Worm (Caenorhabditis elegans): Measurements from ENCODE around the gene C29E4.10.

Gene C29E4.10

DNA sequence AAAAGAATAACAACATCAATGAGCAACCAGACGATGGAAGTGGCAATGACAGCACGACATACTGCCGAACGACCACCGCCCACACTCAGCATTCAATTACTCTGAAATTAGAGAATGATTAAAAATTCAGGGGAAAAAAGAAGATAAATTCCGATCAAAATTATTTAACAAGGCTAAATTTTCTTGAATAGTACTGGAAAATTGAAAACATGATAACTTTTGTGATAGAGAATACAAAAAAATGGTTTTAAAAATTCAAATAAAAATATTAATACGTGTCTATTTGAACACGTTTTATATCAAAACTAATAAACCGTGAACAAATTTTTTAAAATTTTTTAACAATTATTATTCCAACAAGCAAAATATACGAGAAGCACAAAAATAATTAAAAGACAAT, 20.0 kb upstream of the C29E4.10 start, which contains the start of gene gly-3:
TSS of gene gly-3 (minus strand) at position 101 of the 400 bp plus-strand sequence.
- no peak for TF ChIP-seq gei-17 (GFP tag; optimal IDR thresholded peaks at IDR 0.05)

DNA sequence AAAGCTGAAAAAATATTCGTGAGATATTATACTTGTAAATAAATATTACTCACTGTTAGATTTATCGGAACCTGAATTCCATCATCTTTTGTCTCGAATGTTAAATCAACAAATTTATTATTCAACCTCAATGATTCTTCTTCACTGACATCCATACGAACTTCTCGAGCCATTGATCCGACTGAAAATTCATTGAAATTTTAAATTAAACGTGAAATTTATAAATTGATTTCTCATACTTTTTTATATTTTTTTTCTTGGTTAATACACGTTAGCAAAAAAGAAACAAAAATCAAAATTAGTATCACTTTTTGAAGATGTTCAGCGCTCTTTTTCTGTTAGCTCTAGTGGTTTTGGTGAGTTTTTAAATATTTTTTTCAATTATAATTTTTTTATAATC, 17.8 kb upstream of the C29E4.10 start, which contains the start of gene C29E4.14:
TSS of gene C29E4.14 (plus strand) at position 301 of the 400 bp plus-strand sequence.
- TF ChIP-seq hsf-1 (GFP tag; IDR thresholded peaks at IDR 0.05) (no peak), gei-17 (GFP tag; optimal IDR thresholded peaks at IDR 0.05) (no peak), B0035.1 (tag; optimal IDR thresholded peaks at IDR 0.05) (no peak), snpc-1.3 (tag; optimal IDR thresholded peaks at IDR 0.05; ENCODE audit: insufficient read depth) (no peak), F33H1.4 (GFP tag; IDR thresholded peaks at IDR 0.05) (no peak), F10E7.11 (tag; optimal IDR thresholded peaks at IDR 0.05) (no peak), lin-26 (GFP tag; IDR thresholded peaks at IDR 0.05) (no peak), unc-130 (GFP tag; optimal IDR thresholded peaks at IDR 0.05) (no peak), let-607 (tag; optimal IDR thresholded peaks at IDR 0.05) (no peak), fkh-3 (tag; optimal IDR thresholded peaks at IDR 0.05) (no peak), him-1 (tag; optimal IDR thresholded peaks at IDR 0.05) (no peak), ceh-91 (GFP tag; IDR thresholded peaks at IDR 0.05) (no peak), tlf-1 (GFP tag; optimal IDR thresholded peaks at IDR 0.05) (no peak), let-526 (GFP tag; IDR thresholded peaks at IDR 0.05) (no peak)

- TF ChIP-seq nhr-27 (tag; optimal IDR thresholded peaks at IDR 0.05) = no peak
- TF ChIP-seq lin-40 (tag; optimal IDR thresholded peaks at IDR 0.05) = no peak
- no peak for TF ChIP-seq F57C9.4 (tag; optimal IDR thresholded peaks at IDR 0.05)
- no peak for TF ChIP-seq egl-18 (GFP tag; IDR thresholded peaks at IDR 0.05)
- TF ChIP-seq F23B12.7 (tag; optimal IDR thresholded peaks at IDR 0.05; ENCODE audit: insufficient read depth) = no peak
- TF ChIP-seq Y67H2A.10 (GFP tag; conservative IDR thresholded peaks at IDR 0.05) = no peak
- no peak for TF ChIP-seq ets-4 (GFP tag; optimal IDR thresholded peaks at IDR 0.05)
- TF ChIP-seq snpc-3.4 (tag; optimal IDR thresholded peaks at IDR 0.05) = no peak
- TF ChIP-seq dpff-1 (tag; optimal IDR thresholded peaks at IDR 0.05) = no peak
- no peak for TF ChIP-seq unc-62 (GFP tag; optimal IDR thresholded peaks at IDR 0.05)
- no peak for TF ChIP-seq ztf-3 (GFP tag; optimal IDR thresholded peaks at IDR 0.05)
- no peak for TF ChIP-seq F33H1.4 (GFP tag; IDR thresholded peaks at IDR 0.05)
- TF ChIP-seq lsy-27 (tag; optimal IDR thresholded peaks at IDR 0.05; ENCODE audit: borderline replicate concordance, insufficient read depth) = no peak
- no peak for TF ChIP-seq repo-1 (tag; optimal IDR thresholded peaks at IDR 0.05)
- TF ChIP-seq bed-1 (GFP tag; IDR thresholded peaks at IDR 0.05) = no peak
- no peak for TF ChIP-seq lin-54 (GFP tag; optimal IDR thresholded peaks at IDR 0.05)
- TF ChIP-seq atf-7 (tag; optimal IDR thresholded peaks at IDR 0.05) = no peak
- no peak for TF ChIP-seq somi-1 (GFP tag; optimal IDR thresholded peaks at IDR 0.05)
- TF ChIP-seq Y79H2A.3 (GFP tag; conservative IDR thresholded peaks at IDR 0.05) = no peak
- no peak for TF ChIP-seq snpc-4 (GFP tag; optimal IDR thresholded peaks at IDR 0.05)
- no peak for TF ChIP-seq snpc-4 (tag; optimal IDR thresholded peaks at IDR 0.05)
Measured at ce11 chrIII:7922207-7922606, 15.4 kb upstream of the C29E4.10 start, which contains the start of gene C29E4.17. Gene C29E4.17, plus strand, starts transcription at chrIII:7922507.

- no peak for TF ChIP-seq B0019.2 (GFP tag; conservative IDR thresholded peaks at IDR 0.05)
- no peak for TF ChIP-seq sptf-2 (GFP tag; optimal IDR thresholded peaks at IDR 0.05)
- TF ChIP-seq lin-35 (GFP tag; optimal IDR thresholded peaks at IDR 0.05) = no peak
- no peak for TF ChIP-seq dpl-1 (GFP tag; optimal IDR thresholded peaks at IDR 0.05)
- TF ChIP-seq lsy-27 (tag; optimal IDR thresholded peaks at IDR 0.05; ENCODE audit: borderline replicate concordance, insufficient read depth) = no peak
- TF ChIP-seq F37B4.10 (GFP tag; IDR thresholded peaks at IDR 0.05) = no peak
- TF ChIP-seq hlh-26 (GFP tag; conservative IDR thresholded peaks at IDR 0.05) = no peak
- no peak for TF ChIP-seq hlh-12 (tag; optimal IDR thresholded peaks at IDR 0.05)
- TF ChIP-seq ceh-100 (GFP tag; IDR thresholded peaks at IDR 0.05) = no peak
- no peak for TF ChIP-seq Y53G8AR.9 (GFP tag; conservative IDR thresholded peaks at IDR 0.05)
Measured at ce11 chrIII:7924821-7925220, 12.8 kb upstream of the C29E4.10 start, which contains the start of gene tag-250. Gene tag-250, minus strand, starts transcription at chrIII:7924921.
